Fruit fly (Drosophila melanogaster) whole organism, pupa: ENCODE data around the gene Shab.

Source experiments
- CG10348 ChIP-seq: fragments of 200-800 bp; sonication (Bioruptor generic); IDR thresholded peaks from 2 replicates; pipeline ENCODE4 v1.3.6; 2022; ENCODE audit warnings: missing biosample characterization, missing genetic modification characterization
- CG32121 ChIP-seq: fragments of 200-800 bp; sonication (Bioruptor generic); IDR thresholded peaks from 2 replicates; pipeline ENCODE4 v1.3.6; 2022; ENCODE audit warnings: missing biosample characterization, missing genetic modification characterization
- CG34367 ChIP-seq: fragments of 200-800 bp; sonication (Bioruptor generic); optimal IDR thresholded peaks from 2 replicates; lab custom pipeline; 2018; ENCODE audit warnings: missing biosample characterization, mild to moderate bottlenecking, missing genetic modification characterization
- CG9948 ChIP-seq: fragments of 200-800 bp; sonication (Bioruptor generic); optimal IDR thresholded peaks from 2 replicates; lab custom pipeline; 2018; ENCODE audit warnings: missing biosample characterization, mild to moderate bottlenecking, missing genetic modification characterization, moderate library complexity
- Ets98B ChIP-seq: fragments of 200-800 bp; sonication (Bioruptor generic); IDR thresholded peaks from 2 replicates; pipeline ENCODE4 v1.3.6; 2022; ENCODE audit warnings: missing biosample characterization, missing genetic modification characterization
- Pif1A ChIP-seq: fragments of 200-800 bp; sonication (Bioruptor generic); optimal IDR thresholded peaks from 3 replicates; lab custom pipeline; 2016; ENCODE audit warnings: missing biosample characterization, missing genetic modification characterization
- Pif1B ChIP-seq: fragments of 200-800 bp; sonication (Bioruptor generic); optimal IDR thresholded peaks from 3 replicates; lab custom pipeline; 2016; ENCODE audit warnings: missing biosample characterization, missing genetic modification characterization
- fd96Ca ChIP-seq: fragments of 200-800 bp; sonication (Bioruptor generic); IDR thresholded peaks from 3 replicates; pipeline ENCODE4 v1.3.6; 2022; ENCODE audit warnings: missing biosample characterization, missing genetic modification characterization

dm6 chr3L:2980856-2981255 is 86.0 kb downstream of the Shab start, which contains the start of gene CPT2:
- TF ChIP-seq Pif1B (GFP tag; lab: Kevin White, UChicago), result no peak
- TF ChIP-seq CG10348 (GFP tag; lab: Robert Waterston, UW), result no peak
- no peak for TF ChIP-seq Pif1A (GFP tag; lab: Kevin White, UChicago)
- TF ChIP-seq CG34367 (tag; lab: Kevin White, UChicago), result no peak
- TF ChIP-seq CG32121 (GFP tag; lab: Robert Waterston, UW), result no peak; the same call in 1 of the 2 replicates
- no peak for TF ChIP-seq CG9948
- no peak for TF ChIP-seq Ets98B
- 0 out of 3 replicates have a peak, but pooled peaks have one; percentile 19 for TF ChIP-seq fd96Ca
